Fruit fly (Drosophila melanogaster): ENCODE measurements around the gene e.

- no peak for TF ChIP-seq usp (GFP tag; optimal IDR thresholded peaks at IDR 0.05)
- TF ChIP-seq Dll (optimal IDR thresholded peaks at IDR 0.05), result no peak
- no peak for TF ChIP-seq CG8478 (optimal IDR thresholded peaks at IDR 0.05)
- no peak for TF ChIP-seq psq (optimal IDR thresholded peaks at IDR 0.05)
These were observed 33.1 kb downstream of the e start for dm6 chr3R:21203660-21204499.
